Fruit fly (Drosophila melanogaster) whole organism, wandering third instar larva: ENCODE measurements around the gene Art9.

Source experiments
- Abd-B ChIP-seq: fragments of >200 bp; optimal IDR thresholded peaks from 2 replicates; lab custom pipeline; 2017; ENCODE audit warnings: missing biosample characterization, missing genetic modification characterization
- CG32264 ChIP-seq: fragments of 200-800 bp; sonication (Bioruptor generic); optimal IDR thresholded peaks from 2 replicates; lab custom pipeline; 2016; ENCODE audit warnings: missing biosample characterization, missing genetic modification characterization
- CG9705 ChIP-seq: fragments of 200-800 bp; sonication (Bioruptor generic); optimal IDR thresholded peaks from 2 replicates; lab custom pipeline; 2018; ENCODE audit warnings: missing biosample characterization, mild to moderate bottlenecking, missing genetic modification characterization
- CrebA ChIP-seq: fragments of 200-800 bp; sonication (Bioruptor generic); optimal IDR thresholded peaks from 2 replicates; lab custom pipeline; 2016; ENCODE audit warnings: missing biosample characterization, mild to moderate bottlenecking, missing genetic modification characterization, borderline replicate concordance
- Dfd ChIP-seq: fragments of >200 bp; optimal IDR thresholded peaks from 2 replicates; lab custom pipeline; 2017; ENCODE audit warnings: missing biosample characterization, missing genetic modification characterization
- Dif ChIP-seq: fragments of 200-275, 200-300 bp; sonication (Bioruptor generic); optimal IDR thresholded peaks from 2 replicates; lab custom pipeline; 2018; ENCODE audit warnings: missing biosample characterization, missing genetic modification characterization; ENCODE audit not compliant: partially characterized antibody
- GATAd ChIP-seq: sonication (Bioruptor generic); optimal IDR thresholded peaks from 2 replicates; lab custom pipeline; 2016; ENCODE audit warnings: missing biosample characterization, missing genetic modification characterization
- HLH106 ChIP-seq: fragments of 200-800 bp; optimal IDR thresholded peaks from 3 replicates; lab custom pipeline; 2019; ENCODE audit warnings: missing biosample characterization, mild to moderate bottlenecking, missing genetic modification characterization, moderate library complexity
- Hnf4 ChIP-seq: fragments of 200-800 bp; sonication (Bioruptor generic); optimal IDR thresholded peaks from 2 replicates; lab custom pipeline; 2016; ENCODE audit warnings: missing biosample characterization, mild to moderate bottlenecking, missing genetic modification characterization
- Hr78 ChIP-seq: fragments of >200 bp; optimal IDR thresholded peaks from 2 replicates; lab custom pipeline; 2017; ENCODE audit warnings: missing biosample characterization, missing genetic modification characterization
- Hr83 ChIP-seq: fragments of 200-300 bp; sonication (Bioruptor generic); optimal IDR thresholded peaks from 2 replicates; lab custom pipeline; 2016; ENCODE audit warnings: missing biosample characterization, mild to moderate bottlenecking, missing genetic modification characterization, moderate library complexity; ENCODE audit not compliant: poor library complexity, severe bottlenecking
- Jra ChIP-seq: sonication (Bioruptor generic); optimal IDR thresholded peaks from 2 replicates; lab custom pipeline; 2016; ENCODE audit warnings: missing biosample characterization, missing genetic modification characterization
- Myc ChIP-seq: fragments of >200 bp; optimal IDR thresholded peaks from 2 replicates; lab custom pipeline; 2017
- N ChIP-seq: fragments of >200 bp; optimal IDR thresholded peaks from 2 replicates; lab custom pipeline; 2018; ENCODE audit warnings: missing biosample characterization, missing external identifiers, missing genetic modification characterization
- OdsH ChIP-seq: fragments of 200-800 bp; sonication (Bioruptor generic); optimal IDR thresholded peaks from 2 replicates; lab custom pipeline; 2016; ENCODE audit warnings: missing biosample characterization, mild to moderate bottlenecking, missing genetic modification characterization
- Rel ChIP-seq, 2 experiments: fragments of 200-800 bp; sonication (Bioruptor generic) in 1 of 2; optimal IDR thresholded peaks; 2 replicates in 1 of 2; 3 replicates in 1 of 2; lab custom pipeline; 2016 to 2019; ENCODE audit warnings: mild to moderate bottlenecking in 2 of 2, missing biosample characterization in 2 of 2, missing genetic modification characterization in 2 of 2, moderate library complexity in 1 of 2
- Sp1 ChIP-seq: fragments of 200-800 bp; sonication (Bioruptor generic); optimal IDR thresholded peaks from 3 replicates; lab custom pipeline; 2019; ENCODE audit warnings: missing biosample characterization, mild to moderate bottlenecking, missing genetic modification characterization, moderate library complexity
- Vsx2 ChIP-seq: fragments of 200-300, 225-300 bp; sonication (Bioruptor generic); optimal IDR thresholded peaks from 2 replicates; lab custom pipeline; 2018; ENCODE audit warnings: missing biosample characterization, missing genetic modification characterization; ENCODE audit not compliant: partially characterized antibody
- br ChIP-seq: fragments of 200-800 bp; sonication (Bioruptor generic); optimal IDR thresholded peaks from 2 replicates; lab custom pipeline; 2016; ENCODE audit warnings: missing biosample characterization, missing genetic modification characterization
- brk ChIP-seq: fragments of 200-800 bp; sonication (Bioruptor generic); optimal IDR thresholded peaks from 2 replicates; lab custom pipeline; 2016; ENCODE audit warnings: missing biosample characterization, mild to moderate bottlenecking, missing genetic modification characterization
- dl ChIP-seq, 2 experiments: fragments of 175-275, 200-275 bp in 1 of 2; fragments of 200-275 bp in 1 of 2; sonication (Bioruptor generic); optimal IDR thresholded peaks; lab custom pipeline; 2018; ENCODE audit warnings: mild to moderate bottlenecking in 2 of 2, missing biosample characterization in 2 of 2, missing genetic modification characterization in 2 of 2, moderate library complexity in 2 of 2; ENCODE audit not compliant: partially characterized antibody in 2 of 2, insufficient read depth in 1 of 2
- dmrt93B ChIP-seq: fragments of 200-800 bp; sonication (Bioruptor generic); optimal IDR thresholded peaks from 2 replicates; lab custom pipeline; 2018; ENCODE audit warnings: missing biosample characterization, mild to moderate bottlenecking, missing genetic modification characterization
- dsf ChIP-seq: sonication (Bioruptor generic); optimal IDR thresholded peaks from 2 replicates; lab custom pipeline; 2016; ENCODE audit warnings: missing biosample characterization, missing genetic modification characterization, borderline replicate concordance
- ey ChIP-seq: fragments of 200-800 bp; sonication (Bioruptor generic); optimal IDR thresholded peaks from 2 replicates; lab custom pipeline; 2016; ENCODE audit warnings: missing biosample characterization, missing genetic modification characterization
- foxo ChIP-seq, 2 experiments: fragments of 200-800 bp; sonication (Bioruptor generic); optimal IDR thresholded peaks; 2 replicates in 1 of 2; 3 replicates in 1 of 2; lab custom pipeline; 2016 to 2017; ENCODE audit warnings: missing biosample characterization in 2 of 2, missing genetic modification characterization in 2 of 2
- fru ChIP-seq: fragments of 200-800 bp; sonication (Bioruptor generic); optimal IDR thresholded peaks from 3 replicates; lab custom pipeline; 2016; ENCODE audit warnings: missing biosample characterization, mild to moderate bottlenecking, missing genetic modification characterization
- h ChIP-seq: fragments of 200-800 bp; sonication (Bioruptor generic); optimal IDR thresholded peaks from 3 replicates; lab custom pipeline; 2016; ENCODE audit warnings: missing biosample characterization, mild to moderate bottlenecking, missing genetic modification characterization
- jim ChIP-seq: fragments of 175-275, 200-325 bp; sonication (Bioruptor generic); optimal IDR thresholded peaks from 2 replicates; lab custom pipeline; 2016; ENCODE audit warnings: missing biosample characterization, mild to moderate bottlenecking, missing genetic modification characterization
- lola ChIP-seq: fragments of >200 bp; optimal IDR thresholded peaks from 2 replicates; lab custom pipeline; 2017; ENCODE audit warnings: missing biosample characterization, missing genetic modification characterization
- psq ChIP-seq: fragments of 200-800 bp; sonication (Bioruptor generic); optimal IDR thresholded peaks from 3 replicates; lab custom pipeline; 2017; ENCODE audit warnings: missing biosample characterization, mild to moderate bottlenecking, missing genetic modification characterization, moderate library complexity
- rgr ChIP-seq: fragments of 200-800 bp; sonication (Bioruptor generic); optimal IDR thresholded peaks from 3 replicates; lab custom pipeline; 2016; ENCODE audit warnings: missing biosample characterization, mild to moderate bottlenecking, missing genetic modification characterization
- tai ChIP-seq: sonication (Bioruptor generic); optimal IDR thresholded peaks from 2 replicates; lab custom pipeline; 2016; ENCODE audit warnings: missing biosample characterization, missing genetic modification characterization
- usp ChIP-seq: fragments of >200 bp; optimal IDR thresholded peaks from 2 replicates; lab custom pipeline; 2017; ENCODE audit warnings: missing biosample characterization, missing genetic modification characterization
- woc ChIP-seq: sonication (Bioruptor generic); optimal IDR thresholded peaks from 2 replicates; lab custom pipeline; 2016; ENCODE audit warnings: missing biosample characterization, mild to moderate bottlenecking, missing genetic modification characterization

Art9 gene

DNA sequence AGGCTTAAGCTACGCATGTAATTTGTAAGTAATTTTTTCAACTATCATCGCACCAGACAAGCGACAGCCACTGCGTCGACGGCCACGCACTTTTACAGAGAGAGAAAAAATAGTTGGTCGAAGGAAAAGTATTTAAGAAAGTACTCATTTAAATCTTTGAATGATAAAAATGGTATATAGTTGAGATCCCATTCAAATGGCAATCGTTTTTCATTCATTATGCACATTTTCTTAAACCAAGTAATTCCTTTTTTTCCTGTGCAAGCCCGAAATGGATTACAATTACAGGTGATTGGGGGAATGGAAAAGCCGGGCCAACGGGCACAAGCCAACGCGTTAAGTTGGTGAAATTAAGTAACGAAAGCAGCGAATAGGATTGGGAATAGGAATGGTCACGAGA lies 9.0 kb upstream of the Art9 start:
- TF ChIP-seq GATAd (no peak), Vsx2 (GFP tag; lab: Kevin White, UChicago) (no peak), OdsH (GFP tag; lab: Kevin White, UChicago) (no peak), Hr78 (no peak), tai (no peak), foxo (GFP tag; optimal IDR thresholded peaks at IDR 0.05; lab: Kevin White, UChicago) (no peak), br (no peak), jim (GFP tag; lab: Kevin White, UChicago) (no peak), Sp1 (GFP tag; lab: Kevin White, UChicago) (no peak), Rel (GFP tag; optimal IDR thresholded peaks at IDR 0.05; lab: Kevin White, UChicago) (no peak), Rel (tag; optimal IDR thresholded peaks at IDR 0.05; lab: Kevin White, UChicago) (no peak), Abd-B (GFP tag; lab: Kevin White, UChicago) (no peak), Dif (GFP tag; lab: Kevin White, UChicago) (no peak), N (GFP tag; lab: Kevin White, UChicago) (no peak), psq (no peak), h (GFP tag; lab: Kevin White, UChicago) (no peak), woc (GFP tag; lab: Kevin White, UChicago) (no peak), CrebA (GFP tag; lab: Kevin White, UChicago) (no peak), lola (no peak), rgr (no peak)

DNA sequence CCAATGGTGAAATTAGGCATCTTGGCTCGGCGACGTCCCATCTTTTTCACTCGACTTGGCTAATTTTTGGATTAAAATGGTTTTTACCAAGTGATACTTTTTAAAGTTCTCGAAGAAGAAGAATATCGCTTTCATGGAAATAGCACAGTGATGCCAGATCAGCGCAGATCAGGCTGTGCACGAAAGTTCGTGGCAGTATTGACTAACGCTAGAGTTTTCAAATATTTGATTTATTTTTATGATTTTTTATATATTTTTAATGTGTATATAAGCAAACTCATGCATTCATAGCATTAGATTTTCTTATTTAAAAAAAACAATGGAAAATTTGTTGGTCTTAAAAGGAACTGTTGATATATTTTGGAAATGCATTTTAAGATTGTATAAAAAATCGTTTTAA lies 7.8 kb upstream of the Art9 start, which contains the start of gene CG9926:
CG9926 (minus strand) TSS at position 101 of the 400 bp plus-strand sequence.
- TF ChIP-seq GATAd, result no peak
- TF ChIP-seq dmrt93B (GFP tag; lab: Kevin White, UChicago), result no peak
- no peak for TF ChIP-seq CG9705 (GFP tag; lab: Kevin White, UChicago)
- TF ChIP-seq jim (GFP tag; lab: Kevin White, UChicago), result no peak
- TF ChIP-seq ey (GFP tag; lab: Kevin White, UChicago), result no peak
- no peak for TF ChIP-seq CG32264 (GFP tag; lab: Kevin White, UChicago)

DNA sequence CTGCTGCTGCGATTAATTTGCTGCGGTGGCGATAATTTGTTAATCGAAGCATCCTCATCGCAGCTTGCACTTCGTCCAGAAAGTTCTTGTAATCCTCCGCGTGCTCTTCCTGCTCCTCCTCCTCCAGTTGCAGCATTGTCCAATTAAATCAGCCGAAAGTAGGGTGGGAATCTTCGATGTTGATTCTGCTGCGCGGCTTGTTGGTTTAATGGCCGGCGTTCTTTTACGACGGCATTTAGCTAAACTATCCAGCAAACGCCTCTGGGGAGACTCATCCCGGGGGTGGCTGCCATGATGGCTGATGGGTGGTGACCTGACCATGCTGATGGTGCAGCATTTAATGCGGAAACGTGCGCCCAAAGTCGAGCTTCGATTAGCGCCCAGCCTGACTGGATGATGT lies 6.3 kb upstream of the Art9 start:
- TF ChIP-seq dl (GFP tag; optimal IDR thresholded peaks at IDR 0.05; lab: Kevin White, UChicago; ENCODE audit: insufficient read depth in 1 of 2, partially characterized antibody in 2 of 2) (no peak), N (GFP tag; lab: Kevin White, UChicago) (no peak), foxo (GFP tag; optimal IDR thresholded peaks at IDR 0.05; lab: Kevin White, UChicago) (no peak), dsf (GFP tag; lab: Kevin White, UChicago) (no peak), Hr83 (no peak), usp (GFP tag; lab: Kevin White, UChicago) (no peak), h (GFP tag; lab: Kevin White, UChicago) (no peak), woc (GFP tag; lab: Kevin White, UChicago) (no peak), Jra (no peak), Myc (lab: Kevin White, UChicago) (no peak), Hnf4 (no peak), brk (no peak), lola (no peak)

DNA sequence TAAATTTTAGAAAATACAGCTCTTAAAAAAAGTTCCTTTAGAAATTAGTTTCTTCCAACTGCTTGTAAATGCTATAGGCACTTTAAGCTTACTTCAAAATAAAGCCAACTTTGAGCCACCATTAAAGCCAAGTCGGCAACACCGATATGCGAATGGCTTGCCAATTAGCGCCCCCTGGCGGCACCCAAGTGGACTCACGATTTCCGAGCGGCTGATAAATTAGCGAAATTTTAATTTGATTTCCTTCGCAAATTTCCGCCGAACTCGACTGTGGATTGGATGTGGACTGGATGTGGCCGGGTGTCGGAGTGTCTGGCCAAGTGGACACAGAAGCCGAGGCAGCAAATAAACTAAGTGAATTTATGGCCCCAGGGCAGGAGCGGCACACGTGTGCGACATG lies 5.0 kb upstream of the Art9 start, which contains the start of gene CG31517:
CG31517 (plus strand) TSS at position 184 of the 400 bp plus-strand sequence.
- no peak for TF ChIP-seq CrebA (GFP tag; lab: Kevin White, UChicago)
- no peak for TF ChIP-seq HLH106 (tag; lab: Kevin White, UChicago)
- no peak for TF ChIP-seq br
- TF ChIP-seq fru (GFP tag; lab: Kevin White, UChicago), result no peak
- no peak for TF ChIP-seq woc (GFP tag; lab: Kevin White, UChicago)

DNA sequence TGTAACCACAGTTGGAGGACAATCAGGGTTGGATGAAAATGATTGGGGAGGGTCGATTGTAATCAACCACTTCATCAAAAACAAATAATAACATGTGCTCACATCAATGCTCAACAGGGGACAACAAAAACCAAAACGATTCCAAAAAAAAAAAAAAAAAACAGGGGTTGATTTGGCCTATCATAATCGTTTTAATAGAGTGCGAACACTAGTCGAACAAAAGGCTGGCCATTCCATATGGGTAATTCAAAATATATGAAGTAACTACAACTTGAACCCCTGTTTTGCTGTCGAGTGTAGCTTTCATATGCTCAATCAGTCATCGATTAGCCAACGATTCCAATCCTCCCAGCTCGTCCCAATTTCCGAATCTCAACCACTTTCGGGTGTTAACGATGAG lies 4.2 kb upstream of the Art9 start:
- TF ChIP-seq Abd-B (GFP tag; lab: Kevin White, UChicago) (no peak), CG32264 (GFP tag; lab: Kevin White, UChicago) (no peak), CG9705 (GFP tag; lab: Kevin White, UChicago) (no peak), ey (GFP tag; lab: Kevin White, UChicago) (no peak), Dfd (GFP tag; lab: Kevin White, UChicago) (no peak)
